Worm (Caenorhabditis elegans): ENCODE data around the gene idpc-5.

idpc-5 gene

DNA sequence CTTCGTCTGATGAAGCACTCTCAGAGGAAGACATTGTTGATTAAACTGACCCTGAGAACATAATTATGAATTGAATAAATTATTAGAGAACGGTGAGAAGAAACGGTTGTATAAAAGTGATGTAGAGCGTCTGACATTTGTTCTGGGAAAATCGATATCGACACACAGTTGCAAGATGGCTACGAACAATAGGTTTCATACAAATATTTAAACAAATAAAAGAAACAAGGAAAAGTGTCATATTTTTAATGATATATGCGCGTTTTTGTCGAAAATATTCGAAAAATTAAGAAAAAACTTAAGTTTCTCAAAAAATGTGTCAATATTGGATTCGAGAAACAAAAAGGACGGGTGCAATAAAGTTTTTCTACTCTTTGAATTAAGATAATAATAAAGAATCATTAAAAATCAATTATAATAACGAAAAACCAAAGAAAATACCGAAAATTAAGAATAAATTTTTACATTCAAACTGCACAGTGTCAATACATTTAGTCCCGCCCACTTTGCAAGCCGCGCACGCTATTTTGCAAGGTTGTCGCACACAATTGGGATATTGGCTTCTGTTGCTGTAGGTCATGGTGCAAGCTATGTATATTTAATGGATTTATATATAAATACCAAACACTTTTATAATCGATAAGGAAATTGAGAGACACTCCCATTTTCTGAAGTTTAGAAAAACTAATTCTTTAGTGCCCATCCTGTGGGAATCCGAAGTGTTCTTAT, 40.0 kb downstream of the idpc-5 start, which contains the start of gene rtfo-1:
TSS of gene rtfo-1 (minus strand) at position 51 of the 729 bp plus-strand sequence.
- TF ChIP-seq alr-1 (tag; optimal IDR thresholded peaks at IDR 0.05; ENCODE audit: borderline replicate concordance) (no peak), lin-15B (tag; optimal IDR thresholded peaks at IDR 0.05) (no peak), tlp-1 (tag; optimal IDR thresholded peaks at IDR 0.05) (no peak), aly-2 (tag; optimal IDR thresholded peaks at IDR 0.05) (no peak), pax-3 (tag; optimal IDR thresholded peaks at IDR 0.05) (no peak), nhr-20 (tag; optimal IDR thresholded peaks at IDR 0.05) (peak; percentile 45), nhr-84 (tag; optimal IDR thresholded peaks at IDR 0.05) (no peak), ceh-8 (GFP tag; optimal IDR thresholded peaks at IDR 0.05) (no peak), elt-3 (tag; optimal IDR thresholded peaks at IDR 0.05) (no peak), ztf-11 (tag; optimal IDR thresholded peaks at IDR 0.05) (peak in 1 of 2 experiments; percentile 7), nhr-76 (tag; optimal IDR thresholded peaks at IDR 0.05) (no peak), grh-1 (GFP tag; IDR thresholded peaks at IDR 0.05) (no peak), nhr-11 (tag; optimal IDR thresholded peaks at IDR 0.05) (no peak), sox-4 (tag; optimal IDR thresholded peaks at IDR 0.05) (no peak), nhr-71 (tag; optimal IDR thresholded peaks at IDR 0.05) (peak; percentile 58), hlh-17 (GFP tag; optimal IDR thresholded peaks at IDR 0.05; ENCODE audit: borderline replicate concordance) (no peak), C04F5.9 (tag; optimal IDR thresholded peaks at IDR 0.05) (no peak), mab-9 (GFP tag; IDR thresholded peaks at IDR 0.05) (no peak), ceh-82 (tag; optimal IDR thresholded peaks at IDR 0.05) (peak; percentile 7 to 36 (median 35)), sptf-1 (tag; optimal IDR thresholded peaks at IDR 0.05) (no peak), ceh-88 (GFP tag; IDR thresholded peaks at IDR 0.05) (no peak), irx-1 (tag; optimal IDR thresholded peaks at IDR 0.05) (peak; percentile 30), skn-1 (tag; optimal IDR thresholded peaks at IDR 0.05) (peak; percentile 58), blmp-1 (tag; optimal IDR thresholded peaks at IDR 0.05) (peak; percentile 28), C16A3.4 (tag; optimal IDR thresholded peaks at IDR 0.05) (peak; percentile 25), snpc-4 (tag; optimal IDR thresholded peaks at IDR 0.05) (peak; percentile 38), lsy-2 (tag; optimal IDR thresholded peaks at IDR 0.05) (peak; percentile 36 to 41), ets-5 (GFP tag; IDR thresholded peaks at IDR 0.05) (no peak), nhr-77 (tag; optimal IDR thresholded peaks at IDR 0.05) (no peak), nhr-28 (tag; optimal IDR thresholded peaks at IDR 0.05) (no peak), mef-2 (tag; optimal IDR thresholded peaks at IDR 0.05) (no peak), nhr-47 (tag; optimal IDR thresholded peaks at IDR 0.05) (peak; percentile 58), fkh-10 (GFP tag; optimal IDR thresholded peaks at IDR 0.05) (no peak), tbx-2 (tag; optimal IDR thresholded peaks at IDR 0.05) (peak; percentile 39), ceh-63 (GFP tag; optimal IDR thresholded peaks at IDR 0.05) (no peak), egl-27 (tag; optimal IDR thresholded peaks at IDR 0.05) (no peak), nhr-237 (tag; optimal IDR thresholded peaks at IDR 0.05) (no peak), ces-1 (GFP tag; optimal IDR thresholded peaks at IDR 0.05) (no peak), zip-4 (GFP tag; optimal IDR thresholded peaks at IDR 0.05) (peak; percentile 16), vab-15 (tag; optimal IDR thresholded peaks at IDR 0.05) (no peak), swsn-7 (tag; optimal IDR thresholded peaks at IDR 0.05) (peak; percentile 56), ama-1 (optimal IDR thresholded peaks at IDR 0.05) (no peak), lin-35 (GFP tag; optimal IDR thresholded peaks at IDR 0.05) (peak; percentile 29 to 60), ceh-90 (tag; optimal IDR thresholded peaks at IDR 0.05) (no peak), fos-1 (tag; optimal IDR thresholded peaks at IDR 0.05) (no peak), ztf-4 (tag; optimal IDR thresholded peaks at IDR 0.05) (peak; percentile 47), unc-30 (tag; optimal IDR thresholded peaks at IDR 0.05) (no peak), rnt-1 (tag; optimal IDR thresholded peaks at IDR 0.05) (peak; percentile 62), lin-13 (GFP tag; optimal IDR thresholded peaks at IDR 0.05) (peak; percentile 38), egl-13 (tag; optimal IDR thresholded peaks at IDR 0.05) (no peak), dsc-1 (tag; optimal IDR thresholded peaks at IDR 0.05) (peak; percentile 35), jun-1 (tag; optimal IDR thresholded peaks at IDR 0.05) (no peak), unc-130 (tag; optimal IDR thresholded peaks at IDR 0.05) (peak; percentile 44)
